Worm (Caenorhabditis elegans) whole organism, L2 larva: ENCODE data around the gene suex-2.
A peak's percentile ranks its signal among the peaks of the same experiment; 100 is the strongest.

Experiments used
- C34F6.9 ChIP-seq: fragments of 150-350 bp; optimal IDR thresholded peaks from 2 replicates; lab custom pipeline; 2014; ENCODE audit warnings: missing biosample characterization, missing genetic modification characterization
- F13H6.1 ChIP-seq: sonication (generic microtip); optimal IDR thresholded peaks from 2 replicates; lab custom pipeline; 2016; ENCODE audit warnings: missing genetic modification characterization, missing compliant biosample characterization
- R02D3.7 ChIP-seq: fragments of 150-350 bp; optimal IDR thresholded peaks from 2 replicates; lab custom pipeline; 2014; ENCODE audit warnings: missing biosample characterization, missing genetic modification characterization
- Y55F3AM.14 ChIP-seq: fragments of 200-800 bp; sonication (Bioruptor generic); optimal IDR thresholded peaks from 2 replicates; lab custom pipeline; 2018; ENCODE audit warnings: mild to moderate bottlenecking, missing genetic modification characterization, missing compliant biosample characterization
- ZK546.5 ChIP-seq: sonication (generic microtip); optimal IDR thresholded peaks from 2 replicates; lab custom pipeline; 2017; ENCODE audit warnings: missing biosample characterization, missing genetic modification characterization
- aly-2 ChIP-seq: fragments of 150-350 bp; optimal IDR thresholded peaks from 2 replicates; lab custom pipeline; 2014; ENCODE audit warnings: missing biosample characterization, missing genetic modification characterization
- blmp-1 ChIP-seq: sonication (generic microtip); optimal IDR thresholded peaks from 2 replicates; lab custom pipeline; 2017; ENCODE audit warnings: missing genetic modification characterization, mild to moderate bottlenecking, missing compliant biosample characterization, antibody characterized with exemption, moderate library complexity; ENCODE audit not compliant: insufficient read depth
- ceh-16 ChIP-seq: fragments of 150-350 bp; optimal IDR thresholded peaks from 2 replicates; lab custom pipeline; 2014; ENCODE audit warnings: missing biosample characterization, missing genetic modification characterization
- ceh-82 ChIP-seq: fragments of 150-350 bp; optimal IDR thresholded peaks from 2 replicates; lab custom pipeline; 2014; ENCODE audit warnings: missing biosample characterization, missing genetic modification characterization
- crh-2 ChIP-seq: sonication (generic microtip); optimal IDR thresholded peaks from 2 replicates; lab custom pipeline; 2017; ENCODE audit warnings: missing biosample characterization, missing genetic modification characterization
- egl-27 ChIP-seq: sonication (generic microtip); optimal IDR thresholded peaks from 3 replicates; lab custom pipeline; 2017; ENCODE audit warnings: missing biosample characterization, missing genetic modification reagents, missing genetic modification characterization
- elt-1 ChIP-seq: fragments of 150-350 bp; optimal IDR thresholded peaks from 2 replicates; lab custom pipeline; 2014; ENCODE audit warnings: missing biosample characterization, missing genetic modification characterization
- elt-3 ChIP-seq: sonication (generic microtip); optimal IDR thresholded peaks from 2 replicates; lab custom pipeline; 2017; ENCODE audit warnings: missing biosample characterization, missing genetic modification characterization
- fos-1 ChIP-seq: fragments of 150-350 bp; optimal IDR thresholded peaks from 2 replicates; lab custom pipeline; 2014; ENCODE audit warnings: missing biosample characterization, missing genetic modification characterization
- gmeb-1 ChIP-seq: fragments of 150-350 bp; optimal IDR thresholded peaks from 2 replicates; lab custom pipeline; 2014; ENCODE audit warnings: missing biosample characterization, missing genetic modification characterization
- lin-11 ChIP-seq: fragments of 150-350 bp; sonication (generic microtip); optimal IDR thresholded peaks from 2 replicates; lab custom pipeline; 2014; ENCODE audit warnings: missing biosample characterization, missing genetic modification characterization, inconsistent platforms, mixed read lengths
- lin-13 ChIP-seq: fragments of 150-350 bp; optimal IDR thresholded peaks from 2 replicates; lab custom pipeline; 2014; ENCODE audit warnings: missing biosample characterization, missing genetic modification reagents, missing genetic modification characterization
- lin-39 ChIP-seq: fragments of 150-350 bp; optimal IDR thresholded peaks from 2 replicates; lab custom pipeline; 2014; ENCODE audit warnings: missing biosample characterization, missing genetic modification reagents, missing genetic modification characterization
- lsy-2 ChIP-seq, 2 experiments: fragments of 150-350 bp in 1 of 2; sonication (generic microtip) in 1 of 2; optimal IDR thresholded peaks; 2 replicates each; lab custom pipeline; 2014 to 2017; ENCODE audit warnings: missing biosample characterization in 2 of 2, missing genetic modification characterization in 2 of 2
- mab-5 ChIP-seq: fragments of 150-350 bp; optimal IDR thresholded peaks from 2 replicates; lab custom pipeline; 2014; ENCODE audit warnings: missing biosample characterization, missing genetic modification characterization
- mdl-1 ChIP-seq, 2 experiments: fragments of 150-350 bp in 1 of 2; sonication (generic microtip) in 1 of 2; optimal IDR thresholded peaks; 2 replicates each; lab custom pipeline; 2017; ENCODE audit warnings: missing biosample characterization in 2 of 2, missing genetic modification characterization in 2 of 2
- nhr-10 ChIP-seq: sonication (generic microtip); optimal IDR thresholded peaks from 2 replicates; lab custom pipeline; 2017; ENCODE audit warnings: missing biosample characterization, missing genetic modification characterization
- nhr-11 ChIP-seq: fragments of 150-350 bp; optimal IDR thresholded peaks from 2 replicates; lab custom pipeline; 2014; ENCODE audit warnings: missing biosample characterization, missing genetic modification characterization
- nhr-12 ChIP-seq: fragments of 150-350 bp; optimal IDR thresholded peaks from 2 replicates; lab custom pipeline; 2014; ENCODE audit warnings: missing biosample characterization, missing genetic modification characterization
- nhr-129 ChIP-seq: fragments of 150-350 bp; optimal IDR thresholded peaks from 2 replicates; lab custom pipeline; 2014; ENCODE audit warnings: missing biosample characterization, missing genetic modification characterization
- nhr-23 ChIP-seq: fragments of 150-350 bp; optimal IDR thresholded peaks from 2 replicates; lab custom pipeline; 2014; ENCODE audit warnings: missing biosample characterization, missing genetic modification reagents, missing genetic modification characterization
- nhr-25 ChIP-seq: fragments of 150-350 bp; sonication (generic microtip); optimal IDR thresholded peaks from 3 replicates; lab custom pipeline; 2014; ENCODE audit warnings: missing biosample characterization, missing genetic modification characterization
- nhr-6 ChIP-seq: fragments of 150-350 bp; optimal IDR thresholded peaks from 2 replicates; lab custom pipeline; 2014; ENCODE audit warnings: missing biosample characterization, missing genetic modification characterization
- nhr-77 ChIP-seq: fragments of 150-350 bp; optimal IDR thresholded peaks from 2 replicates; lab custom pipeline; 2014; ENCODE audit warnings: missing biosample characterization, missing genetic modification characterization
- peb-1 ChIP-seq: fragments of 150-350 bp; optimal IDR thresholded peaks from 2 replicates; lab custom pipeline; 2014; ENCODE audit warnings: missing biosample characterization, missing genetic modification characterization
- sem-4 ChIP-seq: fragments of 150-350 bp; optimal IDR thresholded peaks from 2 replicates; lab custom pipeline; 2014; ENCODE audit warnings: missing biosample characterization, missing genetic modification reagents, missing genetic modification characterization
- sma-3 ChIP-seq: sonication (generic microtip); optimal IDR thresholded peaks from 2 replicates; lab custom pipeline; 2016; ENCODE audit warnings: missing genetic modification reagents, missing genetic modification characterization, missing compliant biosample characterization
- sma-9 ChIP-seq, 2 experiments: fragments of 150-350 bp in 1 of 2; sonication (generic microtip) in 1 of 2; optimal IDR thresholded peaks; 2 replicates each; lab custom pipeline; 2014 to 2016; ENCODE audit warnings: missing genetic modification characterization in 2 of 2, mild to moderate bottlenecking in 1 of 2, missing biosample characterization in 1 of 2, missing compliant biosample characterization in 1 of 2, missing genetic modification reagents in 1 of 2, moderate library complexity in 1 of 2
- snpc-4 ChIP-seq: fragments of 150-350 bp; optimal IDR thresholded peaks from 2 replicates; lab custom pipeline; 2014; ENCODE audit warnings: missing biosample characterization, missing genetic modification characterization
- unc-55 ChIP-seq: fragments of 150-350 bp; sonication (generic microtip); optimal IDR thresholded peaks from 3 replicates; lab custom pipeline; 2014; ENCODE audit warnings: missing biosample characterization, missing genetic modification reagents, missing genetic modification characterization
- zag-1 ChIP-seq: fragments of 150-350 bp; optimal IDR thresholded peaks from 2 replicates; lab custom pipeline; 2014; ENCODE audit warnings: missing biosample characterization, missing genetic modification characterization
- ztf-1 ChIP-seq: fragments of 200-800 bp; sonication (Bioruptor generic); conservative IDR thresholded peaks from 2 replicates; pipeline ENCODE4 v1.3.6; 2022; ENCODE audit warnings: missing genetic modification characterization, missing compliant biosample characterization
- ztf-11 ChIP-seq: sonication (generic microtip); optimal IDR thresholded peaks from 2 replicates; lab custom pipeline; 2017; ENCODE audit warnings: missing biosample characterization, missing genetic modification characterization
- ztf-4 ChIP-seq: fragments of 150-350 bp; optimal IDR thresholded peaks from 2 replicates; lab custom pipeline; 2014; ENCODE audit warnings: missing biosample characterization, missing genetic modification characterization

Gene suex-2

ce11 chrIV:8951953-8952567 lies 16.0 kb upstream of the suex-2 start:
- TF ChIP-seq fos-1 (tag; lab: Kevin White, UChicago) (peak; percentile 31), ceh-82 (tag; lab: Kevin White, UChicago) (no peak)

- TF ChIP-seq nhr-6 (tag; lab: Kevin White, UChicago) (peak; percentile 5), unc-55 (GFP tag; lab: Kevin White, UChicago) (peak; percentile 9), sma-9 (GFP tag; optimal IDR thresholded peaks at IDR 0.05; lab: Kevin White, UChicago) (no peak), sma-9 (tag; optimal IDR thresholded peaks at IDR 0.05; lab: Kevin White, UChicago) (no peak)
- TF ChIP-seq, all 48 proteins: peak for 2
Observed at ce11 chrIV:8954126-8954525, 14.0 kb upstream of the suex-2 start.

DNA sequence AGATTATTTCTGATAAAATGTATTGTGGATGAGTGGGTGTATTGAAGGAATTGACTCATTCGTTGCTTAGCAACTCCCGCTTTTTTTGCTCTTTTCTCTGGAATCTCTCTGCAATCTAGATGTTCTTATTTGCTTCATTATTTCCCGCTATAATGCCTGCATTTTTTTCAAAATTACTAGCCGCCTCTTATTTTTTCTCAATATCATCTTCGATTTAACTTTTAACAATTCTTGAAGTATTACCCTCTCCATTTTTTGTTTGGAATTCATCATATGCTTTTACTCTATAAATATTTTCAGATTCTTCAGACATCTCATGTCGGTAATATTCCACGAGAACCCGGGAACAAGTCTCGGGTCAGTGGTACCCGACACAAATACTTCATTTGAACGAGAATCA lies 11.9 kb upstream of the suex-2 start, which contains the start of gene tpra-1:
TSS of gene tpra-1 (plus strand) at position 301 of the 400 bp plus-strand sequence.
- TF ChIP-seq lin-13 (GFP tag; lab: Kevin White, UChicago) (no peak), sma-3 (GFP tag; lab: Kevin White, UChicago) (no peak), nhr-23 (tag; lab: Kevin White, UChicago) (no peak), R02D3.7 (tag; lab: Kevin White, UChicago) (no peak), ztf-4 (no peak), nhr-11 (tag; lab: Kevin White, UChicago) (no peak)

DNA sequence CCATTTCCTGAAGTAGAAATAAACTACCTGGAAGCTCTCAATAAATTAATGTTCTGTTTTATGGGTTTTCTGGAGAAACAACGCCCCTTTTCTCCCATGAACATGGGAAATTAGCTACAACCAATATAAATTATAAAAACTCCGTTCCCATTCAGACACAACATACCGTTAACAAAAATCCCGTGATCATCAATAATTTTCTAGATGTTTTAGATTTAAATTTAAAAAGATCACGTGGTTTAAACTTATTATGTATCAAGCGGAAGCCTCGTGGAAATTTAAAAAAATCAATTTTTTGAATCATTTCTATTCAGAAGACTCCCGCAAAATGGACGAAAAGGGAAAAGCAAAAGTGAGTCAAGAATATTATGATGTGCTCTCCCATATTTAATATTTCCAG lies 2.2 kb upstream of the suex-2 start, which contains the start of gene C53B4.2:
TSS of gene C53B4.2 (plus strand) at position 301 of the 400 bp plus-strand sequence.
- TF ChIP-seq zag-1 (tag; lab: Kevin White, UChicago) (no peak), ceh-16 (tag; lab: Kevin White, UChicago) (no peak), nhr-23 (tag; lab: Kevin White, UChicago) (no peak), mab-5 (no peak), C34F6.9 (tag; lab: Kevin White, UChicago) (no peak), elt-1 (tag; lab: Kevin White, UChicago) (no peak), unc-55 (GFP tag; lab: Kevin White, UChicago) (no peak), ceh-82 (tag; lab: Kevin White, UChicago) (no peak), F13H6.1 (tag; lab: Kevin White, UChicago) (no peak), fos-1 (tag; lab: Kevin White, UChicago) (no peak), blmp-1 (tag; lab: Kevin White, UChicago) (no peak), Y55F3AM.14 (GFP tag; lab: Kevin White, UChicago) (no peak), R02D3.7 (tag; lab: Kevin White, UChicago) (no peak), snpc-4 (tag; lab: Kevin White, UChicago) (no peak), nhr-10 (no peak), nhr-129 (tag; lab: Kevin White, UChicago) (no peak), nhr-12 (tag; lab: Kevin White, UChicago) (no peak), peb-1 (tag; lab: Kevin White, UChicago) (no peak), elt-3 (tag; lab: Kevin White, UChicago) (no peak)

DNA sequence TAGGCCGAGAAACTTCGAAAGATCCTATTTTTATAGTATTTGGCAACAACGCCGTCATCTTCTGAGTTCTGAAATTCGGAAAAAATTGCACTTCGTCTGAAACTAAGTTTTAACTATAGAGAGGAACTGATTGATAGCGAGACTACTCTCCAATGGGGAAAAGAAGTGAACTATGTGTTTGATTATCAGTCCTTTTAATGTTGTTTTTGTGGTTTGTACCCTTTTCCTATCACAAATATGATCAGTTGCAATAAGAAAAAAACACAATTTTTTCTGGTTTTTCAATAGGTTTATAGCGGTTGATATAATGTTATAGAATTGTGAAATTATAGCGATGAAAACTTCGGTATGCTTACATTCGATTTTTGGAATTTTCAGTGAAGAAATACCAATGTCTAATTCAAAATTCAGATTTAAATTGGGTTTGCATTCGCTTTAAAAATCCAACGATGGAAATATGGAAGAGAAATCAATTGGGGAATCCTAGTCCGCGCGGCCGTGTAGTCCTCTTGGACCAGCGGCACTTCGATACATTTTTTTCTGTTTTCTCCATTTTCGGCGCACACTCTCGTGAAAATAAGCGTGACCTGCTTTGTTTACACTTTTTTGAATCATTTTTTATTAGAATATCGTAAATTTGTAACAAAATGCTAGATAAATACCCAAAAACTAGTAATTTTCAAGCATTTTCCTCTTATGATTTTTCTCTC lies 5.3 kb downstream of the suex-2 start, which contains the start of gene C53B4.3:
TSS of gene C53B4.3 (minus strand) at position 464 of the 710 bp plus-strand sequence.
- peak; percentile 39 for TF ChIP-seq crh-2 (tag; lab: Kevin White, UChicago)
- TF ChIP-seq R02D3.7 (tag; lab: Kevin White, UChicago): no peak
- peak; percentile 7 for TF ChIP-seq lin-11
- TF ChIP-seq blmp-1 (tag; lab: Kevin White, UChicago): no peak
- TF ChIP-seq F13H6.1 (tag; lab: Kevin White, UChicago): peak; percentile 81
- TF ChIP-seq lin-39 (tag; lab: Kevin White, UChicago): no peak
- TF ChIP-seq ztf-11 (tag; lab: Kevin White, UChicago): no peak
- TF ChIP-seq ZK546.5 (tag; lab: Kevin White, UChicago): no peak
- TF ChIP-seq sem-4 (tag; lab: Kevin White, UChicago): peak; percentile 26
- no peak for TF ChIP-seq nhr-77
- peak; percentile 70 for TF ChIP-seq nhr-25 (tag; lab: Kevin White, UChicago)
- TF ChIP-seq peb-1 (tag; lab: Kevin White, UChicago): no peak
- TF ChIP-seq unc-55 (GFP tag; lab: Kevin White, UChicago): peak; percentile 65
- no peak for TF ChIP-seq zag-1 (tag; lab: Kevin White, UChicago)
- TF ChIP-seq sma-3 (GFP tag; lab: Kevin White, UChicago): peak; percentile 76
- no peak for TF ChIP-seq snpc-4 (tag; lab: Kevin White, UChicago)
- no peak for TF ChIP-seq ztf-1
- TF ChIP-seq nhr-129 (tag; lab: Kevin White, UChicago): peak; percentile 24
- no peak for TF ChIP-seq ceh-16 (tag; lab: Kevin White, UChicago)
- no peak for TF ChIP-seq aly-2
- TF ChIP-seq fos-1 (tag; lab: Kevin White, UChicago): peak; percentile 29
- TF ChIP-seq egl-27 (tag; lab: Kevin White, UChicago): no peak
- peak; percentile 19 for TF ChIP-seq lin-13 (GFP tag; lab: Kevin White, UChicago)
- no peak for TF ChIP-seq nhr-23 (tag; lab: Kevin White, UChicago)
- no peak for TF ChIP-seq nhr-12 (tag; lab: Kevin White, UChicago)
- TF ChIP-seq mdl-1 (tag; optimal IDR thresholded peaks at IDR 0.05; lab: Kevin White, UChicago): no peak
- TF ChIP-seq ceh-82 (tag; lab: Kevin White, UChicago): no peak
- TF ChIP-seq gmeb-1 (tag; lab: Kevin White, UChicago): peak; percentile 58
- peak; percentile 51 to 75 for TF ChIP-seq lsy-2 (tag; optimal IDR thresholded peaks at IDR 0.05; lab: Kevin White, UChicago)
